Fruit fly (Drosophila melanogaster): ENCODE data around the gene onecut.
A peak's percentile ranks its signal among the peaks of the same experiment; 100 is the strongest.

The onecut gene

DNA sequence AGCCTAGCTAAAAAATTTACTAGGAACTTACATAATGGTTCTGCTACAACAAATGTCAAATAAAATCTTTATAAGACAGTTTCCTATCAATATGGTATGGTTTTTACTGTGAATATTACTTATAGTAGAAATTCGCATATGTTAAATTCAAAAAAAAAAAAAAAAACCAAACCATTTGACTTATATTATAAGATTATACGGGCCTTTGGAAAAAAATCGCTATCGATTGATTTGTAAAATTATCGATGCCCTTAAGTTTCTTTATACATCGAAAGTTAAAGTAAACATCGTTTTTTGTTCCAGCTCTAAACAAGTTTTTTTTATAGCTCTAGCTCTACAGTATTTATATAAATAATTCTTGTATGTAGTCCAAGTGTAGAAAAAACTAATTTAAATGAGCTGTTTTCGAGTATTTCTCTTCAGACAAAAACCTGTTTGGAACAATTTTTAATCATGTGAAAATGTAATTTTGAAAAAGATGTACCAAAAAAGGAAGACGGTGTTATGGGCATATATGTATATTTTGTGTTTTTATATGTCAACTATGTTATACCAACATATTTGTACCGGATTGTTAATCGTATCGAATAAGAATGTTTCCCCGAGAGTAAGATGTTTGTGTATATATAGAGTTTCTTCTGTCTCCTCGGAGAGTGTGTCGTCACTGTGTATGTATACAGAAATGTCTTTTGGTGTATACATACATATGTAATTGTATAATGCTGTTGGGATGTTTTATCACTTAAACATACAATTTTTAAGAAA, 35.8 kb downstream of the onecut start, which contains the start of the genes ND-49 and Ephrin:
Gene ND-49 (minus strand): TSS at position 51 of the 765 bp plus-strand sequence.
Gene Ephrin (plus strand): TSS at position 252 of the 765 bp plus-strand sequence.
- TF ChIP-seq Hr4 (GFP tag; optimal IDR thresholded peaks at IDR 0.05): no peak
- TF ChIP-seq CG11294 (GFP tag; IDR thresholded peaks at IDR 0.05): no peak
- TF ChIP-seq vri (GFP tag; optimal IDR thresholded peaks at IDR 0.05): peak; percentile 7
- no peak for TF ChIP-seq Smox (GFP tag; optimal IDR thresholded peaks at IDR 0.05)
- TF ChIP-seq Blimp-1 (GFP tag; optimal IDR thresholded peaks at IDR 0.05): no peak
- no peak for TF ChIP-seq CG31627 (GFP tag; optimal IDR thresholded peaks at IDR 0.05)
- TF ChIP-seq Eip78C (GFP tag): peak; percentile 69

DNA sequence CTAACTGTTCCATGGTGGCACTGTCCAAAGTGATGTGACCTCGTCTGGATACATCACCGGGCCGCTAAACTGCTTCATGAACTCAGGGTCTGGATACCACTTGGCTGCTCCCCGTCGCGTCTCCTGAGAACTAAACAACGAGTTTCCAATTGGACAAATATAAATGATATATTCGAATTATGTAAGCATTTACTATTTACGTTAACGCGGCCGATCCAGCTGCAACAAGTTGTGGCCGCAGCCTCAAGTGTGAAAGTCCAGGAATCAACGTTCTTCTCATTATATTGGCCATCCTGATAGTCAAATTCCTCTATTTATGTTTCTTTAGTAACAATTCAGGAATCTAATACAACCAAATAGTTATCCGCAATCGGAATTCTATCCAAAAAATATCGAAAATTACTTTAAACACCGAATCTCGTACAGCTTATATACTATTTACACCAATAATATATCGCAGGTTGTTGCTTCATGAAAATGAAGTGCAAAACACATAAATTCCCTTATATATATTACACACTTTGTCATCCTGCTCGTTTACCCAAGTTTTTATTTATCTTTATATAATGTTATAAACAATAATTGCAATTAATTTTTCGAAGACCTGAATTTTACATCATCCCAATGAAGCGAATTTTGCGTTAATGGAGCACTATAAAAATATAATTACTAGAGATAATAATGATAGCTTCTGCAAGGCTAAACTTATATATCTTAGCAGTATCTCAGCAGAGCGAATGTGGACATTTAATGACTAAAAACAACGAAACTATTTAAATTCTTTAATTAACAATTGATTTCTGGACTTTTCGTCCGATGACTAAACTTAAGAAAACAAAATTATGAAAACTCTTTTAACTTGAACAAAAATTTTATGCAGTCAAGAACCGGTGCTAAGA, 36.8 kb downstream of the onecut start:
- TF ChIP-seq Sox15 (GFP tag; optimal IDR thresholded peaks at IDR 0.05) (no peak), OdsH (GFP tag; optimal IDR thresholded peaks at IDR 0.05) (peak; percentile 14), CG6276 (GFP tag; optimal IDR thresholded peaks at IDR 0.05) (no peak), Eip78C (GFP tag) (peak; percentile 67), CG1621 (tag; optimal IDR thresholded peaks at IDR 0.05) (no peak), cyc (GFP tag; optimal IDR thresholded peaks at IDR 0.05) (peak; percentile 9), CG3032 (tag; optimal IDR thresholded peaks at IDR 0.05) (peak; percentile 45), acj6 (GFP tag; optimal IDR thresholded peaks at IDR 0.05) (peak; percentile 20), Eip93F (GFP tag; optimal IDR thresholded peaks at IDR 0.05) (no peak), lz (GFP tag; optimal IDR thresholded peaks at IDR 0.05) (peak; percentile 9), CG7368 (GFP tag; optimal IDR thresholded peaks at IDR 0.05) (no peak), CG9139 (GFP tag; optimal IDR thresholded peaks at IDR 0.05) (no peak), CG6792 (GFP tag; optimal IDR thresholded peaks at IDR 0.05) (no peak), CG10669 (GFP tag; optimal IDR thresholded peaks at IDR 0.05) (no peak)

DNA sequence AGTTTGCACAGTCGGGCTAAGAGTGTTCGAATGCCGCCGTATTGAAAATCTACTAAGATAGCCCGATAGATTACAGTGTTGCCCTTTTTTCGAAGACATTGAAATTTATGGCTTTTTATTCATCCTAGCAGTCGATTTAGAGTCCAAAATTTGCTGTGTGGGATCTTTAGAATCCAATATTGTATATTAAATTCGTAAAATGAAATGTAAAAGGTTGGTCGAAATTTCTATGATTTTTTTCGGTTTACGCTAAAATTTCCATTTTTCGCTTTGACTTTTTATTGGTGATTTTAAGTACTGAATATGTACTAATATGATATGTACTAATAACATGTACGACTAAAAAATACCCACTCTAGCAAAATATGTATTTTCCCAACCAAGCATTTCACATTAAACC, 40.2 kb downstream of the onecut start:
- no peak for TF ChIP-seq Lpt (GFP tag; optimal IDR thresholded peaks at IDR 0.05)
- no peak for TF ChIP-seq Ets96B (tag; optimal IDR thresholded peaks at IDR 0.05)
- no peak for TF ChIP-seq CG32006 (GFP tag; optimal IDR thresholded peaks at IDR 0.05)
- TF ChIP-seq CG11902 (GFP tag; optimal IDR thresholded peaks at IDR 0.05): no peak
- no peak for TF ChIP-seq spab (GFP tag; optimal IDR thresholded peaks at IDR 0.05)
- TF ChIP-seq CG1621 (tag; optimal IDR thresholded peaks at IDR 0.05): no peak
- TF ChIP-seq dsx (GFP tag; optimal IDR thresholded peaks at IDR 0.05; ENCODE audit: poor library complexity, severe bottlenecking): no peak
- no peak for TF ChIP-seq Eip93F (GFP tag; optimal IDR thresholded peaks at IDR 0.05)
- no peak for TF ChIP-seq CG7368 (GFP tag; optimal IDR thresholded peaks at IDR 0.05)
- no peak for TF ChIP-seq CG8319 (GFP tag; optimal IDR thresholded peaks at IDR 0.05)
- TF ChIP-seq CG6792 (GFP tag; optimal IDR thresholded peaks at IDR 0.05): no peak

DNA sequence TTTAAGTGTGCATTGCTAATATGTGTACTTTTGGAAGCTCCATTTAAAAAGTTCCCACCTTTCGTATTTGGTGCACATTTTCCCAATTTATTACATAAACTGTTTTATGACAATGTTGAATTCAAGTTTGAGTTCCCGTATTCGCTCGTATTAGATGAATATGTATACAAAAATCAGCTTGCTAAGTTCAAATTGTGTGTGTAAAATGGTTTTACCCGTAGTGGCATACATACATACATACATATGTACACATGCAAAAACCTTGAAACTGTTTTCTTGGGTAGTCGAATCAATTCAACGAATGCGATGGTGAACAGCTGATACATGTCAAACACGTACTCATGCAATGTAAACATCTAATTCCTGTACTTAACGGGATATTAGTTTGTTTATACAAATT, 49.0 kb downstream of the onecut start:
- TF ChIP-seq Eip78C (GFP tag) (peak; percentile 77), dac (GFP tag; optimal IDR thresholded peaks at IDR 0.05) (no peak), CG8632 (GFP tag; optimal IDR thresholded peaks at IDR 0.05) (peak; percentile 21), topi (GFP tag; optimal IDR thresholded peaks at IDR 0.05) (no peak), Smox (GFP tag; optimal IDR thresholded peaks at IDR 0.05) (no peak)

DNA sequence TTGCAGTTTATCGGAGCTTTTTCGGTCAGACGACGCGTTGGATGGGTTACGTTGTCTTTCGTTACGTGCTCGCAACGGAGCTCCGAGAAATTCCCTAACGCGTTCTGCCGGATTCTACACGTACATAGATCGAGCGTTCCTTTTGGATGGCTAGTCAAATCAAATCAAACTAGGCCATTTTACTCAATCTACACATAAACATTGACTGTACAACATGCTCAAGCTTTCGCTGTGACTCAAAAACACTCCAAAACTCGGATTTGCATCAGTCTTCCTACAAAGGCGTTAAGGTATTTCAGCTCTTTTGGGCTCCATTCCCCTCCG, 49.6 kb downstream of the onecut start, which contains the start of gene Pur-alpha:
Gene Pur-alpha (plus strand): TSS at position 138 of the 324 bp plus-strand sequence.
- TF ChIP-seq Blimp-1 (GFP tag; optimal IDR thresholded peaks at IDR 0.05): no peak
- no peak for TF ChIP-seq cyc (GFP tag; optimal IDR thresholded peaks at IDR 0.05)
- TF ChIP-seq svp (GFP tag): peak; percentile 40
- no peak for TF ChIP-seq CG15336 (GFP tag; IDR thresholded peaks at IDR 0.05)
- no peak for TF ChIP-seq vri (GFP tag; optimal IDR thresholded peaks at IDR 0.05)
- no peak for TF ChIP-seq CG34406 (GFP tag; optimal IDR thresholded peaks at IDR 0.05)
- TF ChIP-seq CG6276 (GFP tag; optimal IDR thresholded peaks at IDR 0.05): peak; percentile 33
- TF ChIP-seq dsx (GFP tag; optimal IDR thresholded peaks at IDR 0.05; ENCODE audit: poor library complexity, severe bottlenecking): peak; percentile 51
- no peak for TF ChIP-seq CG31627 (GFP tag; optimal IDR thresholded peaks at IDR 0.05)
- TF ChIP-seq CG10631 (GFP tag; optimal IDR thresholded peaks at IDR 0.05): no peak
- TF ChIP-seq CG11294 (GFP tag; IDR thresholded peaks at IDR 0.05): no peak
- no peak for TF ChIP-seq CG6792 (GFP tag; optimal IDR thresholded peaks at IDR 0.05)
- TF ChIP-seq CG6808 (GFP tag; optimal IDR thresholded peaks at IDR 0.05): peak; percentile 24
- no peak for TF ChIP-seq Met (GFP tag; optimal IDR thresholded peaks at IDR 0.05)
- no peak for TF ChIP-seq CG16779 (tag; optimal IDR thresholded peaks at IDR 0.05)
- no peak for TF ChIP-seq Sox102F (GFP tag; optimal IDR thresholded peaks at IDR 0.05)
- no peak for TF ChIP-seq Sox15 (GFP tag; optimal IDR thresholded peaks at IDR 0.05)
- no peak for TF ChIP-seq Hr38 (GFP tag; optimal IDR thresholded peaks at IDR 0.05)
- TF ChIP-seq Lpt (GFP tag; optimal IDR thresholded peaks at IDR 0.05): no peak
- no peak for TF ChIP-seq CG11902 (GFP tag; optimal IDR thresholded peaks at IDR 0.05)
- no peak for TF ChIP-seq Gug (GFP tag; IDR thresholded peaks at IDR 0.05)
